Fruit fly (Drosophila melanogaster): ENCODE data around the gene CG45066.

- TF ChIP-seq psq (optimal IDR thresholded peaks at IDR 0.05) = no peak
- TF ChIP-seq pan (optimal IDR thresholded peaks at IDR 0.05) = no peak
Observed at dm6 chr3L:3096073-3096725, 14.8 kb downstream of the CG45066 start.
